Worm (Caenorhabditis elegans) whole organism, L4 larva: ENCODE measurements around the gene pcca-1.

Experiments
- F26F4.8 ChIP-seq: fragments of 200-800 bp; sonication (Bioruptor generic); conservative IDR thresholded peaks from 2 replicates; pipeline ENCODE4 v1.3.6; 2022; ENCODE audit warnings: missing genetic modification characterization, missing compliant biosample characterization
- F44E2.7 ChIP-seq: fragments of 200-800 bp; sonication (Bioruptor generic); IDR thresholded peaks from 2 replicates; pipeline ENCODE4 v2.1.2; 2022; ENCODE audit warnings: missing genetic modification characterization, missing compliant biosample characterization
- R02D3.7 ChIP-seq: fragments of 150-350 bp; sonication (generic microtip); optimal IDR thresholded peaks from 3 replicates; lab custom pipeline; 2014; ENCODE audit warnings: missing biosample characterization, missing genetic modification characterization
- T20F7.1 ChIP-seq: fragments of 200-800 bp; sonication (Bioruptor generic); optimal IDR thresholded peaks from 2 replicates; lab custom pipeline; 2018; ENCODE audit warnings: mild to moderate bottlenecking, missing genetic modification characterization, missing compliant biosample characterization
- Y5F2A.4 ChIP-seq: fragments of 200-800 bp; sonication (Bioruptor generic); optimal IDR thresholded peaks from 2 replicates; lab custom pipeline; 2018; ENCODE audit warnings: mild to moderate bottlenecking, missing genetic modification characterization, missing compliant biosample characterization
- ZK337.2 ChIP-seq: fragments of 200-800 bp; sonication (Bioruptor generic); IDR thresholded peaks from 2 replicates; pipeline ENCODE4 v1.3.6; 2022; ENCODE audit warnings: missing genetic modification reagents, missing genetic modification characterization, missing compliant biosample characterization
- ZK546.5 ChIP-seq, 2 experiments: sonication (generic microtip); optimal IDR thresholded peaks; 2 replicates each; lab custom pipeline; 2017; ENCODE audit warnings: missing biosample characterization in 2 of 2, missing genetic modification characterization in 2 of 2
- aha-1 ChIP-seq: fragments of 150-350 bp; peaks from one replicate; lab custom pipeline; 2014; ENCODE audit warnings: missing biosample characterization, missing genetic modification characterization
- arid-1 ChIP-seq: fragments of 200-800 bp; sonication (Bioruptor generic); conservative IDR thresholded peaks from 2 replicates; pipeline ENCODE4 v1.3.6; 2022; ENCODE audit warnings: missing genetic modification reagents, missing genetic modification characterization, missing compliant biosample characterization
- ceh-20 ChIP-seq: fragments of 200-800 bp; sonication (Bioruptor generic); IDR thresholded peaks from 2 replicates; pipeline ENCODE4 v1.3.6; 2022; ENCODE audit warnings: missing genetic modification reagents, missing genetic modification characterization, missing compliant biosample characterization
- ctbp-1 ChIP-seq: fragments of 200-800 bp; sonication (Bioruptor generic); IDR thresholded peaks from 2 replicates; pipeline ENCODE4 v1.3.6; 2022; ENCODE audit warnings: missing genetic modification reagents, missing genetic modification characterization, missing compliant biosample characterization
- dpl-1 ChIP-seq: fragments of 150-350 bp; optimal IDR thresholded peaks from 2 replicates; lab custom pipeline; 2014; ENCODE audit warnings: missing biosample characterization, missing genetic modification reagents, missing genetic modification characterization
- dve-1 ChIP-seq: sonication (generic microtip); optimal IDR thresholded peaks from 2 replicates; lab custom pipeline; 2017; ENCODE audit warnings: antibody characterized with exemption, mild to moderate bottlenecking, missing genetic modification characterization, missing compliant biosample characterization; ENCODE audit not compliant: insufficient read depth
- egl-27 ChIP-seq: sonication (generic microtip); optimal IDR thresholded peaks from 3 replicates; lab custom pipeline; 2017; ENCODE audit warnings: missing biosample characterization, missing genetic modification reagents, missing genetic modification characterization
- fos-1 ChIP-seq: fragments of 150-350 bp; optimal IDR thresholded peaks from 2 replicates; lab custom pipeline; 2014; ENCODE audit warnings: missing biosample characterization, missing genetic modification characterization
- hlh-11 ChIP-seq: fragments of 200-800 bp; sonication (Bioruptor generic); optimal IDR thresholded peaks from 2 replicates; lab custom pipeline; 2018; ENCODE audit warnings: mild to moderate bottlenecking, missing genetic modification characterization, missing compliant biosample characterization
- hlh-30 ChIP-seq: sonication (generic microtip); optimal IDR thresholded peaks from 2 replicates; lab custom pipeline; 2017; ENCODE audit warnings: antibody characterized with exemption, mild to moderate bottlenecking, missing genetic modification characterization, missing compliant biosample characterization; ENCODE audit not compliant: insufficient read depth
- hmg-1.1 ChIP-seq: fragments of 200-800 bp; sonication (Bioruptor generic); IDR thresholded peaks from 2 replicates; pipeline ENCODE4 v1.3.6; 2022; ENCODE audit warnings: missing genetic modification reagents, missing genetic modification characterization, missing compliant biosample characterization
- lin-1 ChIP-seq: fragments of 200-800 bp; sonication (Bioruptor generic); IDR thresholded peaks from 2 replicates; pipeline ENCODE4 v1.3.6; 2022; ENCODE audit warnings: missing genetic modification reagents, missing genetic modification characterization, missing compliant biosample characterization
- lin-13 ChIP-seq: fragments of 150-350 bp; optimal IDR thresholded peaks from 2 replicates; lab custom pipeline; 2014; ENCODE audit warnings: missing biosample characterization, missing genetic modification reagents, missing genetic modification characterization
- lin-38 ChIP-seq: fragments of 200-800 bp; sonication (Bioruptor generic); IDR thresholded peaks from 2 replicates; pipeline ENCODE4 v1.3.6; 2022; ENCODE audit warnings: missing genetic modification reagents, missing genetic modification characterization, missing compliant biosample characterization
- lir-3 ChIP-seq: sonication (generic microtip); optimal IDR thresholded peaks from 2 replicates; lab custom pipeline; 2016; ENCODE audit warnings: mild to moderate bottlenecking, missing genetic modification characterization, missing compliant biosample characterization
- lsy-2 ChIP-seq, 2 experiments: fragments of 150-350 bp in 1 of 2; sonication (generic microtip) in 1 of 2; optimal IDR thresholded peaks; 2 replicates each; lab custom pipeline; 2014 to 2017; ENCODE audit warnings: missing biosample characterization in 2 of 2, missing genetic modification characterization in 2 of 2
- madf-9 ChIP-seq: fragments of 200-800 bp; sonication (Bioruptor generic); conservative IDR thresholded peaks from 2 replicates; pipeline ENCODE4 v1.3.6; 2022; ENCODE audit warnings: missing genetic modification reagents, missing genetic modification characterization, missing compliant biosample characterization
- mdl-1 ChIP-seq, 2 experiments: fragments of 150-350 bp in 1 of 2; sonication (generic microtip) in 1 of 2; optimal IDR thresholded peaks; 2 replicates each; lab custom pipeline; 2014 to 2017; ENCODE audit warnings: missing biosample characterization in 2 of 2, missing genetic modification characterization in 2 of 2
- mep-1 ChIP-seq: fragments of 150-350 bp; sonication (generic microtip); optimal IDR thresholded peaks from 3 replicates; lab custom pipeline; 2014; ENCODE audit warnings: missing biosample characterization, missing genetic modification characterization
- mes-2 ChIP-seq: sonication (generic microtip); optimal IDR thresholded peaks from 2 replicates; lab custom pipeline; 2016; ENCODE audit warnings: missing genotype, mild to moderate bottlenecking, missing genetic modification characterization, missing compliant biosample characterization; ENCODE audit not compliant: poor library complexity, severe bottlenecking
- mxl-3 ChIP-seq: fragments of 200-800 bp; sonication (Bioruptor generic); optimal IDR thresholded peaks from 2 replicates; lab custom pipeline; 2018; ENCODE audit warnings: mild to moderate bottlenecking, missing genetic modification characterization, missing compliant biosample characterization
- nhr-11 ChIP-seq: fragments of 150-350 bp; optimal IDR thresholded peaks from 2 replicates; lab custom pipeline; 2014; ENCODE audit warnings: missing biosample characterization, missing genetic modification characterization
- nhr-237 ChIP-seq: sonication (generic microtip); optimal IDR thresholded peaks from 2 replicates; lab custom pipeline; 2017; ENCODE audit warnings: missing biosample characterization, missing genetic modification characterization
- nhr-25 ChIP-seq: sonication (generic microtip); optimal IDR thresholded peaks from 2 replicates; lab custom pipeline; 2017; ENCODE audit warnings: missing genetic modification characterization, mild to moderate bottlenecking, missing compliant biosample characterization, antibody characterized with exemption, moderate library complexity, borderline replicate concordance; ENCODE audit not compliant: insufficient read depth
- nhr-41 ChIP-seq: fragments of 200-800 bp; sonication (Bioruptor generic); IDR thresholded peaks from 2 replicates; pipeline ENCODE4 v1.3.6; 2022; ENCODE audit warnings: missing genetic modification reagents, missing genetic modification characterization, missing compliant biosample characterization
- nhr-48 ChIP-seq: sonication (generic microtip); optimal IDR thresholded peaks from 2 replicates; lab custom pipeline; 2016; ENCODE audit warnings: mild to moderate bottlenecking, missing genetic modification characterization, missing compliant biosample characterization
- nhr-6 ChIP-seq: fragments of 150-350 bp; optimal IDR thresholded peaks from 2 replicates; lab custom pipeline; 2014; ENCODE audit warnings: missing biosample characterization, missing genetic modification characterization
- nhr-76 ChIP-seq: fragments of 150-350 bp; optimal IDR thresholded peaks from 2 replicates; lab custom pipeline; 2014; ENCODE audit warnings: missing biosample characterization, missing genetic modification characterization
- nhr-77 ChIP-seq: fragments of 150-350 bp; optimal IDR thresholded peaks from 2 replicates; lab custom pipeline; 2014; ENCODE audit warnings: missing biosample characterization, missing genetic modification characterization
- pha-4 ChIP-seq, 2 experiments: fragments of 150-350 bp in 1 of 2; fragments of 200-800 bp in 1 of 2; sonication (Bioruptor generic) in 1 of 2; IDR thresholded peaks in 1 of 2; optimal IDR thresholded peaks in 1 of 2; 2 replicates each; pipeline versions ENCODE4 v1.3.6 to Lab custom; 2014 to 2022; ENCODE audit warnings: missing genetic modification characterization in 2 of 2, missing genetic modification reagents in 2 of 2, missing biosample characterization in 1 of 2, missing compliant biosample characterization in 1 of 2
- php-3 ChIP-seq: fragments of 200-800 bp; sonication (Bioruptor generic); IDR thresholded peaks from 2 replicates; pipeline ENCODE4 v1.3.6; 2022; ENCODE audit warnings: missing genetic modification reagents, missing genetic modification characterization, missing compliant biosample characterization
- pqm-1 ChIP-seq: sonication (generic microtip); optimal IDR thresholded peaks from 2 replicates; lab custom pipeline; 2017; ENCODE audit warnings: missing biosample characterization, missing genetic modification characterization
- rbr-2 ChIP-seq: sonication (generic microtip); optimal IDR thresholded peaks from 2 replicates; lab custom pipeline; 2016; ENCODE audit warnings: missing genotype, missing genetic modification characterization, missing compliant biosample characterization
- saeg-2 ChIP-seq: fragments of 200-800 bp; sonication (Bioruptor generic); IDR thresholded peaks from 2 replicates; pipeline ENCODE4 v1.3.6; 2022; ENCODE audit warnings: missing genetic modification reagents, missing genetic modification characterization, missing compliant biosample characterization
- set-16 ChIP-seq: fragments of 200-800 bp; sonication (Bioruptor generic); IDR thresholded peaks from 2 replicates; pipeline ENCODE4 v1.3.6; 2022; ENCODE audit warnings: missing genetic modification reagents, missing genetic modification characterization, missing compliant biosample characterization
- skn-1 ChIP-seq: fragments of 150-350 bp; optimal IDR thresholded peaks from 2 replicates; lab custom pipeline; 2014; ENCODE audit warnings: missing biosample characterization, missing genetic modification characterization
- snpc-1.2 ChIP-seq: fragments of 200-800 bp; sonication (Bioruptor generic); IDR thresholded peaks from 2 replicates; pipeline ENCODE4 v1.3.6; 2022; ENCODE audit warnings: missing genetic modification reagents, missing genetic modification characterization, missing compliant biosample characterization
- unc-62 ChIP-seq, 3 experiments: fragments of 150-350 bp in 1 of 3; sonication (generic microtip); optimal IDR thresholded peaks in 2 of 3; peaks in 1 of 3; 1 replicate in 1 of 3; 2 replicates in 2 of 3; lab custom pipeline; 2014 to 2017; ENCODE audit warnings: missing biosample characterization in 3 of 3, missing genetic modification characterization in 3 of 3, missing genetic modification reagents in 3 of 3, missing genotype in 1 of 3
- zag-1 ChIP-seq: fragments of 150-350 bp; optimal IDR thresholded peaks from 2 replicates; lab custom pipeline; 2014; ENCODE audit warnings: missing biosample characterization, missing genetic modification characterization
- zfp-2 ChIP-seq: sonication (generic microtip); optimal IDR thresholded peaks from 2 replicates; lab custom pipeline; 2016; ENCODE audit warnings: mild to moderate bottlenecking, missing genetic modification characterization, missing compliant biosample characterization
- zfp-3 ChIP-seq: fragments of 200-800 bp; sonication (Bioruptor generic); conservative IDR thresholded peaks from 2 replicates; pipeline ENCODE4 v1.3.6; 2022; ENCODE audit warnings: missing genetic modification reagents, missing genetic modification characterization, missing compliant biosample characterization

Gene pcca-1

ce11 chrX:7661628-7662027, 842 bp upstream of the pcca-1 start (continued):
- TF ChIP-seq nhr-41 (GFP tag; lab: Robert Waterston, UW) (no peak), mes-2 (peak; percentile 72), lin-1 (GFP tag; lab: Robert Waterston, UW) (no peak), hlh-11 (tag; lab: Kevin White, UChicago) (peak; percentile 56), pqm-1 (no peak), lin-13 (GFP tag; lab: Kevin White, UChicago) (peak; percentile 27), pha-4 (GFP tag; IDR thresholded peaks at IDR 0.05; lab: Robert Waterston, UW) (no peak), pha-4 (tag; optimal IDR thresholded peaks at IDR 0.05; lab: Kevin White, UChicago) (peak; percentile 58), madf-9 (no peak), saeg-2 (GFP tag; lab: Robert Waterston, UW) (no peak), ctbp-1 (GFP tag; lab: Robert Waterston, UW) (no peak), nhr-6 (peak; percentile 33), dpl-1 (GFP tag; lab: Kevin White, UChicago) (peak; percentile 2), Y5F2A.4 (GFP tag; lab: Kevin White, UChicago) (no peak), dve-1 (tag; lab: Kevin White, UChicago) (peak; percentile 75), F26F4.8 (GFP tag; lab: Robert Waterston, UW) (no peak), hmg-1.1 (no peak), aha-1 (tag; lab: Kevin White, UChicago) (no peak), rbr-2 (tag; lab: Kevin White, UChicago) (no peak), lir-3 (no peak), ZK546.5 (tag; optimal IDR thresholded peaks at IDR 0.05; lab: Kevin White, UChicago) (no peak), egl-27 (tag; lab: Kevin White, UChicago) (no peak), php-3 (no peak), nhr-77 (tag; lab: Kevin White, UChicago) (no peak), unc-62 (GFP tag; optimal IDR thresholded peaks at IDR 0.05 in 1 of 2; lab: Kevin White, UChicago) (no peak), unc-62 (tag; optimal IDR thresholded peaks at IDR 0.05; lab: Kevin White, UChicago) (no peak), ceh-20 (GFP tag; lab: Robert Waterston, UW) (no peak), nhr-11 (tag; lab: Kevin White, UChicago) (no peak), mep-1 (tag; lab: Kevin White, UChicago) (peak; percentile 52), lin-38 (GFP tag; lab: Robert Waterston, UW) (peak; percentile 72), nhr-76 (no peak), arid-1 (GFP tag; lab: Robert Waterston, UW) (no peak)

ce11 chrX:7659591-7660433, 974 bp downstream of the pcca-1 start:
- TF ChIP-seq lsy-2 (tag; optimal IDR thresholded peaks at IDR 0.05; lab: Kevin White, UChicago) (peak in 1 of 2 experiments; percentile 24), F44E2.7 (GFP tag; lab: Robert Waterston, UW) (no peak), zfp-2 (no peak), lir-3 (no peak), hlh-30 (peak; percentile 77), nhr-48 (tag; lab: Kevin White, UChicago) (no peak), R02D3.7 (no peak), set-16 (GFP tag; lab: Robert Waterston, UW) (no peak), zfp-3 (no peak), T20F7.1 (GFP tag; lab: Kevin White, UChicago) (no peak), nhr-237 (no peak), nhr-25 (tag; lab: Kevin White, UChicago) (no peak), skn-1 (no peak), nhr-11 (tag; lab: Kevin White, UChicago) (no peak), snpc-1.2 (GFP tag; lab: Robert Waterston, UW) (no peak), mxl-3 (peak; percentile 15), zag-1 (no peak), ZK337.2 (GFP tag; lab: Robert Waterston, UW) (no peak), mdl-1 (tag; optimal IDR thresholded peaks at IDR 0.05; lab: Kevin White, UChicago) (peak in 1 of 2 experiments; percentile 44), lin-13 (GFP tag; lab: Kevin White, UChicago) (no peak), aha-1 (tag; lab: Kevin White, UChicago) (peak; percentile 92), fos-1 (tag; lab: Kevin White, UChicago) (no peak), unc-62 (GFP tag; optimal IDR thresholded peaks at IDR 0.05 in 1 of 2; lab: Kevin White, UChicago) (peak in 1 of 2 experiments; percentile 47), unc-62 (tag; optimal IDR thresholded peaks at IDR 0.05; lab: Kevin White, UChicago) (no peak)
